Worm (Caenorhabditis elegans) whole organism, young adult: ENCODE measurements around the gene fask-1.

Experiments
- F22D6.2 ChIP-seq: sonication (generic microtip); optimal IDR thresholded peaks from 2 replicates; lab custom pipeline; 2016; ENCODE audit warnings: mild to moderate bottlenecking, missing genetic modification characterization, missing compliant biosample characterization
- F37B4.10 ChIP-seq: fragments of 200-800 bp; sonication (Bioruptor generic); IDR thresholded peaks from 2 replicates; pipeline ENCODE4 v1.3.6; 2022; ENCODE audit warnings: missing genetic modification characterization, missing compliant biosample characterization
- ccch-3 ChIP-seq: fragments of 200-800 bp; sonication (Bioruptor generic); optimal IDR thresholded peaks from 2 replicates; lab custom pipeline; 2018; ENCODE audit warnings: mild to moderate bottlenecking, missing genetic modification characterization, missing compliant biosample characterization
- hsf-1 ChIP-seq: fragments of 200-800 bp; sonication (Bioruptor generic); IDR thresholded peaks from 2 replicates; pipeline ENCODE4 v1.3.6; 2022; ENCODE audit warnings: missing genetic modification reagents, missing genetic modification characterization, missing compliant biosample characterization
- pha-4 ChIP-seq: fragments of 150-350 bp; sonication (generic microtip); optimal IDR thresholded peaks from 2 replicates; lab custom pipeline; 2014; ENCODE audit warnings: missing biosample characterization, missing genetic modification reagents, missing genetic modification characterization
- somi-1 ChIP-seq: fragments of 200-800 bp; sonication (Bioruptor generic); optimal IDR thresholded peaks from 2 replicates; lab custom pipeline; 2018; ENCODE audit warnings: mild to moderate bottlenecking, missing genetic modification characterization, missing compliant biosample characterization
- ztf-3 ChIP-seq: fragments of 200-800 bp; sonication (Bioruptor generic); optimal IDR thresholded peaks from 2 replicates; lab custom pipeline; 2018; ENCODE audit warnings: mild to moderate bottlenecking, missing genetic modification characterization, missing compliant biosample characterization

DNA sequence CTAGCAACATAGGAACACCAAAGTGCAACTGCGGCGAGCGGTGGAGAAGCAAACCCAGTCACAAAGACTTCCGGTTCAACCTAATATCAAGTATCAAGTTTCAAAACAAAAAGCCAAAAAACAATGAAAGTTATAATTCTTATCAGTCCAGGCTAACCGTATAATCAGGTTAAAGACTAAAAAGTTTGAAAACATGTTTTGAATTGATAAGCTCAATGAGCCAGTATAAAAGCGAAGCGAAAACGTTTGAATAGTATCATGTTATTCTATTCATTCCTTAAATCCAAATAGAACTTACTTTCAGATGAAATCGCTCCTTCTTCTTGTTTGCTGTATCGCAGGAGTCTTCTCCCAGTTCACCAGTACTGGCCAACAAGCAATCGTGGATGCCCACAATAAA lies 49.4 kb upstream of the fask-1 start, which contains the start of gene scl-11:
- TF ChIP-seq ztf-3 (GFP tag; lab: Kevin White, UChicago) (no peak), pha-4 (no peak), F37B4.10 (GFP tag; lab: Robert Waterston, UW) (no peak), F22D6.2 (tag; lab: Kevin White, UChicago) (no peak), hsf-1 (GFP tag; lab: Robert Waterston, UW) (no peak), ccch-3 (no peak), somi-1 (GFP tag; lab: Kevin White, UChicago) (no peak)
